Worm (Caenorhabditis elegans): ENCODE data around the gene F41G3.19.
A peak's percentile ranks its signal among the peaks of the same experiment; 100 is the strongest.

F41G3.19 gene

ce11 chrII:6741428-6741827 lies 10.5 kb downstream of the F41G3.19 start, which contains the start of gene exos-8 (continued):
- TF ChIP-seq zfh-2 (GFP tag; conservative IDR thresholded peaks at IDR 0.05), result no peak
- peak; percentile 97 for TF ChIP-seq ceh-100 (GFP tag; IDR thresholded peaks at IDR 0.05)
- no peak for TF ChIP-seq nhr-179 (tag; optimal IDR thresholded peaks at IDR 0.05)
- TF ChIP-seq lin-54 (GFP tag; optimal IDR thresholded peaks at IDR 0.05), result peak; percentile 40
- TF ChIP-seq hmg-1.2 (GFP tag; IDR thresholded peaks at IDR 0.05), result peak; percentile 41; the same call in 1 of the 2 replicates
- no peak for TF ChIP-seq ama-1 (optimal IDR thresholded peaks at IDR 0.05)
- no peak for TF ChIP-seq ama-1 (GFP tag; optimal IDR thresholded peaks at IDR 0.05)
- no peak for TF ChIP-seq B0261.1 (tag; optimal IDR thresholded peaks at IDR 0.05)
- TF ChIP-seq attf-5 (GFP tag; optimal IDR thresholded peaks at IDR 0.05), result peak; percentile 87
- TF ChIP-seq mcd-1 (GFP tag; IDR thresholded peaks at IDR 0.05), result peak; percentile 92
- TF ChIP-seq ztf-3 (GFP tag; optimal IDR thresholded peaks at IDR 0.05), result no peak
- no peak for TF ChIP-seq Y95B8A.8 (GFP tag; IDR thresholded peaks at IDR 0.05)
- TF ChIP-seq hlh-12 (tag; optimal IDR thresholded peaks at IDR 0.05), result no peak
- TF ChIP-seq ztf-18 (tag; optimal IDR thresholded peaks at IDR 0.05), result peak; percentile 33
- peak; percentile 36; the same call in 1 of the 2 replicates for TF ChIP-seq madf-8 (GFP tag; conservative IDR thresholded peaks at IDR 0.05)
- no peak for TF ChIP-seq Y56A3A.18 (GFP tag; IDR thresholded peaks at IDR 0.05)
- no peak for TF ChIP-seq ztf-26 (tag; optimal IDR thresholded peaks at IDR 0.05)
- TF ChIP-seq F55B11.4 (tag; optimal IDR thresholded peaks at IDR 0.05; ENCODE audit: borderline replicate concordance, insufficient read depth), result no peak
- peak; percentile 60 for TF ChIP-seq ceh-27 (GFP tag; optimal IDR thresholded peaks at IDR 0.05)
- peak; percentile 12 for TF ChIP-seq him-1 (tag; optimal IDR thresholded peaks at IDR 0.05)
- 0 out of 2 replicates have a peak, but pooled peaks have one; percentile 15 for TF ChIP-seq madf-3 (GFP tag; IDR thresholded peaks at IDR 0.05)
- TF ChIP-seq aptf-3 (GFP tag; IDR thresholded peaks at IDR 0.05), result no peak
- TF ChIP-seq akir-1 (GFP tag; optimal IDR thresholded peaks at IDR 0.05), result peak; percentile 44

ce11 chrII:6736604-6737003 lies 15.3 kb downstream of the F41G3.19 start, which contains the start of gene T14B4.1:
TSS of gene T14B4.1 (plus strand) at chrII:6736904.
- TF ChIP-seq nhr-27 (tag; optimal IDR thresholded peaks at IDR 0.05) (no peak), D2030.7 (GFP tag; IDR thresholded peaks at IDR 0.05) (no peak), hrde-1 (tag; optimal IDR thresholded peaks at IDR 0.05; ENCODE audit: borderline replicate concordance) (no peak), B0336.3 (GFP tag; IDR thresholded peaks at IDR 0.05) (no peak), hlh-12 (tag; optimal IDR thresholded peaks at IDR 0.05) (no peak), mes-4 (tag; optimal IDR thresholded peaks at IDR 0.05) (no peak), ets-4 (GFP tag; optimal IDR thresholded peaks at IDR 0.05) (no peak), aptf-3 (GFP tag; IDR thresholded peaks at IDR 0.05) (no peak)

- TF ChIP-seq let-526 (GFP tag; IDR thresholded peaks at IDR 0.05) (no peak), mcd-1 (GFP tag; IDR thresholded peaks at IDR 0.05) (0 out of 2 replicates have a peak, but pooled peaks have one; percentile 30), ekl-4 (GFP tag; IDR thresholded peaks at IDR 0.05) (peak; percentile 56), repo-1 (tag; optimal IDR thresholded peaks at IDR 0.05) (peak; percentile 36), athp-1 (tag; optimal IDR thresholded peaks at IDR 0.05) (peak; percentile 22), hsf-1 (GFP tag; IDR thresholded peaks at IDR 0.05) (0 out of 2 replicates have a peak, but pooled peaks have one; percentile 27), madf-6 (GFP tag; IDR thresholded peaks at IDR 0.05) (peak; percentile 47), Y56A3A.18 (GFP tag; IDR thresholded peaks at IDR 0.05) (no peak), lsl-1 (GFP tag; optimal IDR thresholded peaks at IDR 0.05) (no peak), zfh-2 (GFP tag; conservative IDR thresholded peaks at IDR 0.05) (no peak), hmg-1.2 (GFP tag; IDR thresholded peaks at IDR 0.05) (0 out of 2 replicates have a peak, but pooled peaks have one; percentile 15), gei-17 (GFP tag; optimal IDR thresholded peaks at IDR 0.05) (no peak), lin-26 (GFP tag; IDR thresholded peaks at IDR 0.05) (no peak), D2030.7 (GFP tag; IDR thresholded peaks at IDR 0.05) (no peak), hmg-20 (GFP tag; IDR thresholded peaks at IDR 0.05) (0 out of 2 replicates have a peak, but pooled peaks have one; percentile 3), madf-3 (GFP tag; IDR thresholded peaks at IDR 0.05) (0 out of 2 replicates have a peak, but pooled peaks have one; percentile 7), dpl-1 (GFP tag; optimal IDR thresholded peaks at IDR 0.05) (no peak)
Measured at ce11 chrII:6736066-6736465, 15.9 kb downstream of the F41G3.19 start, which contains the start of gene mrps-18.C. TSS of gene mrps-18.C (plus strand) at chrII:6736203.

Data from whole organism, young adult.